Worm (Caenorhabditis elegans) whole organism, L2 larva: ENCODE measurements around the gene T05H10.8.

Source experiments
- R02D3.7 ChIP-seq: fragments of 150-350 bp; optimal IDR thresholded peaks from 2 replicates; lab custom pipeline; 2014; ENCODE audit warnings: missing biosample characterization, missing genetic modification characterization
- alr-1 ChIP-seq: fragments of 150-350 bp; optimal IDR thresholded peaks from 2 replicates; lab custom pipeline; 2014; ENCODE audit warnings: missing biosample characterization, missing genetic modification characterization
- aly-2 ChIP-seq: fragments of 150-350 bp; optimal IDR thresholded peaks from 2 replicates; lab custom pipeline; 2014; ENCODE audit warnings: missing biosample characterization, missing genetic modification characterization
- blmp-1 ChIP-seq: sonication (generic microtip); optimal IDR thresholded peaks from 2 replicates; lab custom pipeline; 2017; ENCODE audit warnings: missing genetic modification characterization, mild to moderate bottlenecking, missing compliant biosample characterization, antibody characterized with exemption, moderate library complexity; ENCODE audit not compliant: insufficient read depth
- ceh-82 ChIP-seq: fragments of 150-350 bp; optimal IDR thresholded peaks from 2 replicates; lab custom pipeline; 2014; ENCODE audit warnings: missing biosample characterization, missing genetic modification characterization
- egl-27 ChIP-seq: sonication (generic microtip); optimal IDR thresholded peaks from 3 replicates; lab custom pipeline; 2017; ENCODE audit warnings: missing biosample characterization, missing genetic modification reagents, missing genetic modification characterization
- nhr-11 ChIP-seq: fragments of 150-350 bp; optimal IDR thresholded peaks from 2 replicates; lab custom pipeline; 2014; ENCODE audit warnings: missing biosample characterization, missing genetic modification characterization
- nhr-237 ChIP-seq: fragments of 150-350 bp; optimal IDR thresholded peaks from 2 replicates; lab custom pipeline; 2014; ENCODE audit warnings: missing biosample characterization, missing genetic modification characterization
- unc-39 ChIP-seq: fragments of 150-350 bp; optimal IDR thresholded peaks from 2 replicates; lab custom pipeline; 2014; ENCODE audit warnings: missing biosample characterization, missing genetic modification characterization
- ztf-4 ChIP-seq: fragments of 150-350 bp; optimal IDR thresholded peaks from 2 replicates; lab custom pipeline; 2014; ENCODE audit warnings: missing biosample characterization, missing genetic modification characterization

- TF ChIP-seq ceh-82 (tag; lab: Kevin White, UChicago) (no peak), egl-27 (tag; lab: Kevin White, UChicago) (no peak), nhr-11 (no peak), aly-2 (tag; lab: Kevin White, UChicago) (no peak), nhr-237 (tag; lab: Kevin White, UChicago) (no peak), unc-39 (tag; lab: Kevin White, UChicago) (no peak), alr-1 (tag; lab: Kevin White, UChicago) (no peak), ztf-4 (tag; lab: Kevin White, UChicago) (no peak), R02D3.7 (tag; lab: Kevin White, UChicago) (no peak), blmp-1 (tag; lab: Kevin White, UChicago) (no peak)
These were observed 43.2 kb downstream of the T05H10.8 start, which contains the start of gene sre-2 for ce11 chrII:8102041-8102440.
